Worm (Caenorhabditis elegans) whole organism, L4 larva: ENCODE results near the gene vem-1.

Experiments used
- F49E8.2 ChIP-seq: sonication (generic microtip); optimal IDR thresholded peaks from 2 replicates; lab custom pipeline; 2016; ENCODE audit warnings: missing compliant biosample characterization, mild to moderate bottlenecking, missing genetic modification characterization, borderline replicate concordance
- T20F7.1 ChIP-seq: fragments of 200-800 bp; sonication (Bioruptor generic); optimal IDR thresholded peaks from 2 replicates; lab custom pipeline; 2018; ENCODE audit warnings: mild to moderate bottlenecking, missing genetic modification characterization, missing compliant biosample characterization
- Y5F2A.4 ChIP-seq: fragments of 200-800 bp; sonication (Bioruptor generic); optimal IDR thresholded peaks from 2 replicates; lab custom pipeline; 2018; ENCODE audit warnings: mild to moderate bottlenecking, missing genetic modification characterization, missing compliant biosample characterization
- ZK337.2 ChIP-seq: fragments of 200-800 bp; sonication (Bioruptor generic); IDR thresholded peaks from 2 replicates; pipeline ENCODE4 v1.3.6; 2022; ENCODE audit warnings: missing genetic modification reagents, missing genetic modification characterization, missing compliant biosample characterization
- aha-1 ChIP-seq: fragments of 150-350 bp; peaks from one replicate; lab custom pipeline; 2014; ENCODE audit warnings: missing biosample characterization, missing genetic modification characterization
- aly-2 ChIP-seq: sonication (generic microtip); optimal IDR thresholded peaks from 2 replicates; lab custom pipeline; 2018; ENCODE audit warnings: missing biosample characterization, missing genetic modification characterization
- ama-1 ChIP-seq: fragments of 150-350 bp; optimal IDR thresholded peaks from 2 replicates; lab custom pipeline; 2014; ENCODE audit warnings: inconsistent platforms, mixed read lengths
- arid-1 ChIP-seq: fragments of 200-800 bp; sonication (Bioruptor generic); conservative IDR thresholded peaks from 2 replicates; pipeline ENCODE4 v1.3.6; 2022; ENCODE audit warnings: missing genetic modification reagents, missing genetic modification characterization, missing compliant biosample characterization
- ceh-28 ChIP-seq: fragments of 150-350 bp; optimal IDR thresholded peaks from 2 replicates; lab custom pipeline; 2014; ENCODE audit warnings: missing biosample characterization, missing genetic modification reagents, missing genetic modification characterization
- ceh-82 ChIP-seq: sonication (generic microtip); optimal IDR thresholded peaks from 2 replicates; lab custom pipeline; 2017; ENCODE audit warnings: missing biosample characterization, missing genetic modification characterization
- ctbp-1 ChIP-seq: fragments of 200-800 bp; sonication (Bioruptor generic); IDR thresholded peaks from 2 replicates; pipeline ENCODE4 v1.3.6; 2022; ENCODE audit warnings: missing genetic modification reagents, missing genetic modification characterization, missing compliant biosample characterization
- daf-16 ChIP-seq, 3 experiments: sonication (generic microtip); optimal IDR thresholded peaks; 2 replicates each; lab custom pipeline; 2016 to 2017; ENCODE audit warnings: missing genetic modification characterization in 3 of 3, missing genetic modification reagents in 3 of 3, mild to moderate bottlenecking in 2 of 3, missing compliant biosample characterization in 2 of 3, missing biosample characterization in 1 of 3, moderate library complexity in 1 of 3
- dmd-6 ChIP-seq: fragments of 200-800 bp; sonication (Bioruptor generic); IDR thresholded peaks from 2 replicates; pipeline ENCODE4 v1.3.6; 2022; ENCODE audit warnings: missing genetic modification reagents, missing genetic modification characterization, missing compliant biosample characterization
- dpl-1 ChIP-seq: fragments of 150-350 bp; optimal IDR thresholded peaks from 2 replicates; lab custom pipeline; 2014; ENCODE audit warnings: missing biosample characterization, missing genetic modification reagents, missing genetic modification characterization
- dve-1 ChIP-seq: sonication (generic microtip); optimal IDR thresholded peaks from 2 replicates; lab custom pipeline; 2017; ENCODE audit warnings: antibody characterized with exemption, mild to moderate bottlenecking, missing genetic modification characterization, missing compliant biosample characterization; ENCODE audit not compliant: insufficient read depth
- fos-1 ChIP-seq: fragments of 150-350 bp; optimal IDR thresholded peaks from 2 replicates; lab custom pipeline; 2014; ENCODE audit warnings: missing biosample characterization, missing genetic modification characterization
- gei-8 ChIP-seq: fragments of 200-800 bp; sonication (Bioruptor generic); optimal IDR thresholded peaks from 2 replicates; lab custom pipeline; 2018; ENCODE audit warnings: mild to moderate bottlenecking, missing genetic modification characterization, missing compliant biosample characterization
- hif-1 ChIP-seq, 2 experiments: sonication (generic microtip); optimal IDR thresholded peaks; 2 replicates each; lab custom pipeline; 2016 to 2017; ENCODE audit warnings: missing compliant biosample characterization in 2 of 2, missing genetic modification characterization in 2 of 2, missing genetic modification reagents in 2 of 2, missing genotype in 2 of 2, mild to moderate bottlenecking in 1 of 2
- hlh-11 ChIP-seq: fragments of 200-800 bp; sonication (Bioruptor generic); optimal IDR thresholded peaks from 2 replicates; lab custom pipeline; 2018; ENCODE audit warnings: mild to moderate bottlenecking, missing genetic modification characterization, missing compliant biosample characterization
- hlh-30 ChIP-seq: sonication (generic microtip); optimal IDR thresholded peaks from 2 replicates; lab custom pipeline; 2017; ENCODE audit warnings: antibody characterized with exemption, mild to moderate bottlenecking, missing genetic modification characterization, missing compliant biosample characterization; ENCODE audit not compliant: insufficient read depth
- jun-1 ChIP-seq: fragments of 150-350 bp; optimal IDR thresholded peaks from 2 replicates; lab custom pipeline; 2014; ENCODE audit warnings: missing biosample characterization, missing genetic modification reagents, missing genetic modification characterization
- lin-1 ChIP-seq: fragments of 200-800 bp; sonication (Bioruptor generic); IDR thresholded peaks from 2 replicates; pipeline ENCODE4 v1.3.6; 2022; ENCODE audit warnings: missing genetic modification reagents, missing genetic modification characterization, missing compliant biosample characterization
- lin-13 ChIP-seq: fragments of 150-350 bp; optimal IDR thresholded peaks from 2 replicates; lab custom pipeline; 2014; ENCODE audit warnings: missing biosample characterization, missing genetic modification reagents, missing genetic modification characterization
- lsy-2 ChIP-seq, 2 experiments: fragments of 150-350 bp in 1 of 2; sonication (generic microtip) in 1 of 2; optimal IDR thresholded peaks; 2 replicates each; lab custom pipeline; 2014 to 2017; ENCODE audit warnings: missing biosample characterization in 2 of 2, missing genetic modification characterization in 2 of 2
- madf-9 ChIP-seq: fragments of 200-800 bp; sonication (Bioruptor generic); conservative IDR thresholded peaks from 2 replicates; pipeline ENCODE4 v1.3.6; 2022; ENCODE audit warnings: missing genetic modification reagents, missing genetic modification characterization, missing compliant biosample characterization
- mdl-1 ChIP-seq, 2 experiments: fragments of 150-350 bp in 1 of 2; sonication (generic microtip) in 1 of 2; optimal IDR thresholded peaks; 2 replicates each; lab custom pipeline; 2014 to 2017; ENCODE audit warnings: missing biosample characterization in 2 of 2, missing genetic modification characterization in 2 of 2
- mep-1 ChIP-seq: fragments of 150-350 bp; sonication (generic microtip); optimal IDR thresholded peaks from 3 replicates; lab custom pipeline; 2014; ENCODE audit warnings: missing biosample characterization, missing genetic modification characterization
- mes-2 ChIP-seq: sonication (generic microtip); optimal IDR thresholded peaks from 2 replicates; lab custom pipeline; 2016; ENCODE audit warnings: missing genotype, mild to moderate bottlenecking, missing genetic modification characterization, missing compliant biosample characterization; ENCODE audit not compliant: poor library complexity, severe bottlenecking
- mxl-2 ChIP-seq: fragments of 200-800 bp; sonication (Bioruptor generic); conservative IDR thresholded peaks from 2 replicates; pipeline ENCODE4 v1.3.6; 2022; ENCODE audit warnings: missing genetic modification reagents, missing genetic modification characterization, missing compliant biosample characterization
- mxl-3 ChIP-seq: fragments of 200-800 bp; sonication (Bioruptor generic); optimal IDR thresholded peaks from 2 replicates; lab custom pipeline; 2018; ENCODE audit warnings: mild to moderate bottlenecking, missing genetic modification characterization, missing compliant biosample characterization
- nhr-102 ChIP-seq: sonication (generic microtip); optimal IDR thresholded peaks from 2 replicates; lab custom pipeline; 2016; ENCODE audit warnings: mild to moderate bottlenecking, missing genetic modification characterization, moderate library complexity, missing compliant biosample characterization
- nhr-11 ChIP-seq: fragments of 150-350 bp; optimal IDR thresholded peaks from 2 replicates; lab custom pipeline; 2014; ENCODE audit warnings: missing biosample characterization, missing genetic modification characterization
- nhr-25 ChIP-seq: sonication (generic microtip); optimal IDR thresholded peaks from 2 replicates; lab custom pipeline; 2017; ENCODE audit warnings: missing genetic modification characterization, mild to moderate bottlenecking, missing compliant biosample characterization, antibody characterized with exemption, moderate library complexity, borderline replicate concordance; ENCODE audit not compliant: insufficient read depth
- nhr-28 ChIP-seq: fragments of 150-350 bp; optimal IDR thresholded peaks from 2 replicates; lab custom pipeline; 2014; ENCODE audit warnings: missing biosample characterization, missing genetic modification characterization
- nhr-42 ChIP-seq: fragments of 200-800 bp; sonication (Bioruptor generic); IDR thresholded peaks from 2 replicates; pipeline ENCODE4 v1.3.6; 2022; ENCODE audit warnings: missing genetic modification characterization, missing compliant biosample characterization
- nhr-48 ChIP-seq: sonication (generic microtip); optimal IDR thresholded peaks from 2 replicates; lab custom pipeline; 2016; ENCODE audit warnings: mild to moderate bottlenecking, missing genetic modification characterization, missing compliant biosample characterization
- nhr-6 ChIP-seq: fragments of 150-350 bp; optimal IDR thresholded peaks from 2 replicates; lab custom pipeline; 2014; ENCODE audit warnings: missing biosample characterization, missing genetic modification characterization
- nhr-77 ChIP-seq: fragments of 150-350 bp; optimal IDR thresholded peaks from 2 replicates; lab custom pipeline; 2014; ENCODE audit warnings: missing biosample characterization, missing genetic modification characterization
- php-3 ChIP-seq: fragments of 200-800 bp; sonication (Bioruptor generic); IDR thresholded peaks from 2 replicates; pipeline ENCODE4 v1.3.6; 2022; ENCODE audit warnings: missing genetic modification reagents, missing genetic modification characterization, missing compliant biosample characterization
- pqm-1 ChIP-seq: sonication (generic microtip); optimal IDR thresholded peaks from 2 replicates; lab custom pipeline; 2017; ENCODE audit warnings: missing biosample characterization, missing genetic modification characterization
- rbr-2 ChIP-seq: sonication (generic microtip); optimal IDR thresholded peaks from 2 replicates; lab custom pipeline; 2016; ENCODE audit warnings: missing genotype, missing genetic modification characterization, missing compliant biosample characterization
- spr-1 ChIP-seq: sonication (generic microtip); optimal IDR thresholded peaks from 2 replicates; lab custom pipeline; 2016; ENCODE audit warnings: mild to moderate bottlenecking, missing genetic modification characterization, missing compliant biosample characterization
- tra-1 ChIP-seq: fragments of 200-800 bp; sonication (Bioruptor generic); IDR thresholded peaks from 2 replicates; pipeline ENCODE4 v1.3.6; 2022; ENCODE audit warnings: missing genetic modification reagents, missing genetic modification characterization, missing compliant biosample characterization
- unc-130 ChIP-seq: sonication (generic microtip); optimal IDR thresholded peaks from 2 replicates; lab custom pipeline; 2016; ENCODE audit warnings: missing genetic modification reagents, missing genetic modification characterization, missing compliant biosample characterization
- unc-39 ChIP-seq: sonication (generic microtip); optimal IDR thresholded peaks from 2 replicates; lab custom pipeline; 2017; ENCODE audit warnings: missing biosample characterization, missing genetic modification characterization
- unc-62 ChIP-seq, 3 experiments: fragments of 150-350 bp in 1 of 3; sonication (generic microtip); optimal IDR thresholded peaks in 2 of 3; peaks in 1 of 3; 1 replicate in 1 of 3; 2 replicates in 2 of 3; lab custom pipeline; 2014 to 2017; ENCODE audit warnings: missing biosample characterization in 3 of 3, missing genetic modification characterization in 3 of 3, missing genetic modification reagents in 3 of 3, missing genotype in 1 of 3
- ztf-7 ChIP-seq: fragments of 150-350 bp; optimal IDR thresholded peaks from 2 replicates; lab custom pipeline; 2014; ENCODE audit warnings: missing biosample characterization, missing genetic modification characterization

Gene vem-1

DNA sequence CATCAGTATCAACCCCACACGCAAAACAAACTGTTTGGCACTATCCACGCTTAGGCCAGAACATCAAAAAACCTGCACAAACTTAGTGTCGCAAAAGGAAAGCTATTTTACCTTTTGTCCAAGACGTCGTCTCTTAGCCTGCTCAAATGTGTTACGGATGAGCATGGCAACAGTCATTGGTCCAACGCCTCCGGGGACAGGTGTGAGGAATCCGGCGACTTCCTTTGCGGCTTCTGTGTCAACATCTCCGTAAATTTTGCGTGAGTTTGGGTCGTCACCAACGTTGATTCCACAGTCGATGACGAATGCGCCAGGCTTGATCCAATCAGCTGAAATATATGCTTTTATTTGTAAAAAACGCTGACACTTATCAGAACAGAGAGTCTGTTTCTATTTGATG lies 3.7 kb downstream of the vem-1 start:
- no peak for TF ChIP-seq daf-16 (GFP tag; optimal IDR thresholded peaks at IDR 0.05; lab: Kevin White, UChicago)
- peak; percentile 2 for TF ChIP-seq daf-16 (tag; optimal IDR thresholded peaks at IDR 0.05; lab: Kevin White, UChicago)
- TF ChIP-seq madf-9 (GFP tag; lab: Robert Waterston, UW), result no peak
- TF ChIP-seq ZK337.2 (GFP tag; lab: Robert Waterston, UW), result no peak
- TF ChIP-seq nhr-28 (tag; lab: Kevin White, UChicago), result peak; percentile 16
- TF ChIP-seq jun-1 (tag; lab: Kevin White, UChicago), result no peak
- TF ChIP-seq arid-1 (GFP tag; lab: Robert Waterston, UW), result no peak
- TF ChIP-seq fos-1, result no peak
- TF ChIP-seq aha-1 (tag; lab: Kevin White, UChicago), result peak; percentile 97
- TF ChIP-seq tra-1 (GFP tag; lab: Robert Waterston, UW), result no peak
- no peak for TF ChIP-seq mxl-2 (GFP tag; lab: Robert Waterston, UW)
- TF ChIP-seq ceh-82 (tag; lab: Kevin White, UChicago), result no peak
- no peak for TF ChIP-seq ceh-28 (tag; lab: Kevin White, UChicago)
- TF ChIP-seq ctbp-1 (GFP tag; lab: Robert Waterston, UW), result no peak
- no peak for TF ChIP-seq unc-39 (tag; lab: Kevin White, UChicago)

DNA sequence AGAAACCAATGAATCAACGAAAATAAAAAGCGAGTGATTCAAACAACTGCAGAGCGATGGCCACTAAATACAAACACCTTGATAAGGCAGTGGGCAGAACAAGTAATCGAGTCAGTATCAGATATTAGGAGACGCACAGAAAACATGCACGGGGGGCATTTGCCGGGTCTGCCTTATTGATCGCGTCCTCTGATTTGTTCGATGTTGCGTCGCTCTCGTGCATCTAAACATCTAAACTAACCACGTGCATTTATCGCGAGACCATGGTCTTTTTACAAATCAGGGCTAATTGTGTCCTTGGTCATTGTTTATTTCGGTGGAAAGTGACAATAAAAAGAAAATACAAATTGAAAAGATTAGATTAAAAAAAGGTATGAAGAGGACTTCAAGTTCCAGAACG lies 4.5 kb downstream of the vem-1 start, which contains the start of gene K07E3.4:
TSS of gene K07E3.4 (minus strand) at position 100 of the 400 bp plus-strand sequence.
- peak; percentile 6 for TF ChIP-seq nhr-11 (tag; lab: Kevin White, UChicago)
- peak in 1 of 2 experiments; percentile 77 for TF ChIP-seq unc-62 (GFP tag; optimal IDR thresholded peaks at IDR 0.05 in 1 of 2; lab: Kevin White, UChicago)
- TF ChIP-seq unc-62 (tag; optimal IDR thresholded peaks at IDR 0.05; lab: Kevin White, UChicago), result no peak
- TF ChIP-seq lin-13 (GFP tag; lab: Kevin White, UChicago), result peak; percentile 9
- TF ChIP-seq gei-8 (GFP tag; lab: Kevin White, UChicago), result peak; percentile 51
- peak; percentile 5 for TF ChIP-seq ama-1 (lab: Kevin White, UChicago)
- peak; percentile 70 for TF ChIP-seq dmd-6 (GFP tag; lab: Robert Waterston, UW)
- no peak for TF ChIP-seq daf-16 (GFP tag; optimal IDR thresholded peaks at IDR 0.05; lab: Kevin White, UChicago)
- peak; percentile 86 for TF ChIP-seq daf-16 (tag; optimal IDR thresholded peaks at IDR 0.05; lab: Kevin White, UChicago)
- TF ChIP-seq hif-1 (tag; optimal IDR thresholded peaks at IDR 0.05; lab: Kevin White, UChicago), result peak in 1 of 2 experiments; percentile 55
- peak; percentile 82 for TF ChIP-seq mep-1 (tag; lab: Kevin White, UChicago)
- peak; percentile 84 for TF ChIP-seq dve-1 (tag; lab: Kevin White, UChicago)
- TF ChIP-seq dpl-1 (GFP tag; lab: Kevin White, UChicago), result peak; percentile 15
- TF ChIP-seq nhr-48 (tag; lab: Kevin White, UChicago), result peak; percentile 48
- TF ChIP-seq ZK337.2 (GFP tag; lab: Robert Waterston, UW), result no peak
- peak; percentile 38 for TF ChIP-seq aha-1 (tag; lab: Kevin White, UChicago)
- TF ChIP-seq rbr-2 (tag; lab: Kevin White, UChicago), result peak; percentile 22
- TF ChIP-seq php-3 (GFP tag; lab: Robert Waterston, UW), result peak; percentile 5; the same call in 1 of the 2 replicates
- TF ChIP-seq nhr-77 (tag; lab: Kevin White, UChicago), result peak; percentile 54
- peak; percentile 85 for TF ChIP-seq nhr-28 (tag; lab: Kevin White, UChicago)
- TF ChIP-seq mes-2, result peak; percentile 50
- peak; percentile 26 for TF ChIP-seq T20F7.1 (GFP tag; lab: Kevin White, UChicago)
- TF ChIP-seq aly-2, result no peak
- no peak for TF ChIP-seq Y5F2A.4
- TF ChIP-seq pqm-1 (tag; lab: Kevin White, UChicago), result peak; percentile 42
- TF ChIP-seq nhr-6, result no peak
- peak; percentile 67 to 91 for TF ChIP-seq mdl-1 (tag; optimal IDR thresholded peaks at IDR 0.05; lab: Kevin White, UChicago)
- peak in 1 of 2 experiments; percentile 46 for TF ChIP-seq lsy-2 (tag; optimal IDR thresholded peaks at IDR 0.05; lab: Kevin White, UChicago)
- no peak for TF ChIP-seq F49E8.2 (tag; lab: Kevin White, UChicago)
- peak; percentile 27 for TF ChIP-seq nhr-102 (tag; lab: Kevin White, UChicago)
- peak; percentile 86 for TF ChIP-seq hlh-11 (tag; lab: Kevin White, UChicago)
- TF ChIP-seq ztf-7, result no peak
- no peak for TF ChIP-seq unc-130
- TF ChIP-seq mxl-3, result peak; percentile 78
- TF ChIP-seq hlh-30 (tag; lab: Kevin White, UChicago), result peak; percentile 95
- TF ChIP-seq lin-1, result peak; percentile 43; the same call in 1 of the 2 replicates
- TF ChIP-seq tra-1 (GFP tag; lab: Robert Waterston, UW), result 0 out of 2 replicates have a peak, but pooled peaks have one; percentile 31
- no peak for TF ChIP-seq ceh-82 (tag; lab: Kevin White, UChicago)
- TF ChIP-seq spr-1, result peak; percentile 22
- no peak for TF ChIP-seq nhr-42 (GFP tag; lab: Robert Waterston, UW)
- TF ChIP-seq nhr-25 (tag; lab: Kevin White, UChicago), result peak; percentile 66
